Worm (Caenorhabditis elegans): ENCODE measurements around the gene tmed-1.

Gene tmed-1

DNA sequence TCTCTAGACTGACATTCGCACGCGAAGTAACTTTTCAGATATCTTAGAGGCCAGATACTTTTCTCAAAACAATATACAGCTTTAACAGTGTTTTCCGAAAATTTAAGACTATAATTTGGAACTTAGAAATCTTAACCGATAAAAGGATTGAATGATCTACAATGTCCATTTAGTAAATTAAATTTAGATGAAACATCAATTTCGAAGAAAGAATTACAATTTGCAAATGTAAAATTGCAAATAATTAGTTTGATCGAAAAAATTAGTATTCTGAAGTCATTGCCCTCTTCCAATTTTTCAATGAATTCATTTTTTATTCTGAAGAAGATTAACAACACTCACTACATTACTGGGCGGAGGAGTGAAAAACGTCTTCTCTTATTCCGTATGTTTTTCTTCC is 9.4 kb downstream of the tmed-1 start, which contains the start of gene bath-37:
TSS of gene bath-37 (plus strand) at position 301 of the 400 bp plus-strand sequence.
- TF ChIP-seq W03F9.2 (tag; optimal IDR thresholded peaks at IDR 0.05), result no peak
- TF ChIP-seq dao-5 (tag; optimal IDR thresholded peaks at IDR 0.05), result no peak
- no peak for TF ChIP-seq him-1 (tag; optimal IDR thresholded peaks at IDR 0.05)

DNA sequence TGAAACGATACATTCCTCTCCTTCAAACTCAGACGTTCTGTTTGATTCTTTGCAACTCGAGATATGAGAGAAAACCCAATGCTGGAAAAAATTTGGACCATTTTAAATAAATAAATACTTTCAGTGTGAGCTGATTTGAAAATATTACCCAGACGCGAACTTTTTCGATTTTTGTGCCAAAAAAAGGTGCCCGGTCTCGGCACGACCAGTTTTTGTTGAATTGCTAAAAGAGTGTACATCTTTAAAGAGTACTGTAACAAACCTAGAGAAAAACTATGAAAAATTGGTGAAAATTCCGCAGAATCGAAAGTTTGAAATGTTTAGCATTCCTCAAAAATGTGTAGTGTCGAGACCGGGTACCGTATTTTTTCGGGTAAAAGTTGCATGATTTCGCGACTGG is 16.7 kb downstream of the tmed-1 start, which contains the start of gene K08E4.8:
TSS of gene K08E4.8 (minus strand) at position 101 of the 400 bp plus-strand sequence.
- TF ChIP-seq W03F9.2 (tag; optimal IDR thresholded peaks at IDR 0.05) (no peak), dao-5 (tag; optimal IDR thresholded peaks at IDR 0.05) (no peak), him-1 (tag; optimal IDR thresholded peaks at IDR 0.05) (no peak)

DNA sequence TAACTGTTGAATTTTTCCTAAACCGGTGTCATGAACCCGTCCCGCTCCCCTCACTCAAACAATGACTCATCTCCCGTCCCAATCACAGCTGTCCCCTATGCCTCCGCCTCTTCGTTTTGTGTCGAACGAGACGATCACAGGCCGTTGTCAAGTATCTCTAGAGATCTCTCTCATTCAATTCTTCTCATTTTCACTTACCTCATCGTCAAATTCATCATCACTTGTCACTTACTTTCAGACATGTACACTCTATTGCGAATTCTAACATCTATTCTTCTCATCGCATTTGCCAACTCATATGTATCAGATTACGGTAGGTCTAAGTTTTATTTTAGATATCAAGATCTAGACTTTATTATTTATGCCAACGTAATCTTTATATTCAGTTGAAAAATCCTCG is 20.5 kb downstream of the tmed-1 start, which contains the start of gene K08E4.3:
TSS of gene K08E4.3 (plus strand) at position 235 of the 400 bp plus-strand sequence.
- TF ChIP-seq W03F9.2 (tag; optimal IDR thresholded peaks at IDR 0.05), result no peak
- no peak for TF ChIP-seq him-1 (tag; optimal IDR thresholded peaks at IDR 0.05)
- TF ChIP-seq dao-5 (tag; optimal IDR thresholded peaks at IDR 0.05), result no peak

DNA sequence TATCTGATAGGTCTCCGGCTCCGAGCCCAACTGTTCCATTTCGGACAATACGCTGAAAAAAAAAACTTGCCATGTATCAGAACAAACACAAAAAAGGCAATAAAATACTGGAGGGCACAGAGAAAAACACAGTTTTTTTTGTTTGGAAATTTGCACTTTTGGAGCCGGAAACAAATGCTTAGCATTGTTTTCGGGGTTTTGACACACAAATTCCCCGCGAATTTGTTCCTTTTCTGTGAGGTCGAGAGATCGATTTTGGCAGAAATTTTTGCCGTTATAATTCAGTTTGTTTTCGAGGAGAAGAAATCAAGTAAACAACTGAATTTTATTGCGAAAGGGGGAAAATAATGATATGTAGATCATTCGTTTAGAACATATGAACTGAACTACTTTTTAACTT is 21.4 kb downstream of the tmed-1 start, which contains the start of gene K08E4.2:
TSS of gene K08E4.2 (minus strand) at position 54 of the 400 bp plus-strand sequence.
- TF ChIP-seq him-1 (tag; optimal IDR thresholded peaks at IDR 0.05) (no peak), dao-5 (tag; optimal IDR thresholded peaks at IDR 0.05) (no peak), W03F9.2 (tag; optimal IDR thresholded peaks at IDR 0.05) (no peak)

DNA sequence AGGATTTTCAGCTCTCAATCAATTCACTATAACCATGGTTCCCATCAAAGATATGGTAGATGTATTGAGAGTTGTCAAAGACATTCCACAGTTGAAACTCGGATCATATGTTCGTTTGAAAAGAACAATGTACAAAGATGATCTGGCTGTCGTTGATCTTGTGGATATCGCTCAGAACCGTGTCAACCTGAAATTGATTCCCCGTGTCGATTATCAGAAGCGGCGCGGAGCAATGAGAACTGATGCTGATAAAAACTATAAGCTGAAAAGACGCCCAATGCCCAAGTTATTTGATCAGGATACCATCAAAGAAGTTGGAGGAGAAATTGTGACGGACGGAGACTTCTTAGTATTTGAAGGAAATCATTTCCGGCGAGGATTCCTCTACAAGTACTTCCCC is 25.5 kb downstream of the tmed-1 start:
- TF ChIP-seq W03F9.2 (tag; optimal IDR thresholded peaks at IDR 0.05) (no peak), him-1 (tag; optimal IDR thresholded peaks at IDR 0.05) (no peak), dao-5 (tag; optimal IDR thresholded peaks at IDR 0.05) (no peak)

DNA sequence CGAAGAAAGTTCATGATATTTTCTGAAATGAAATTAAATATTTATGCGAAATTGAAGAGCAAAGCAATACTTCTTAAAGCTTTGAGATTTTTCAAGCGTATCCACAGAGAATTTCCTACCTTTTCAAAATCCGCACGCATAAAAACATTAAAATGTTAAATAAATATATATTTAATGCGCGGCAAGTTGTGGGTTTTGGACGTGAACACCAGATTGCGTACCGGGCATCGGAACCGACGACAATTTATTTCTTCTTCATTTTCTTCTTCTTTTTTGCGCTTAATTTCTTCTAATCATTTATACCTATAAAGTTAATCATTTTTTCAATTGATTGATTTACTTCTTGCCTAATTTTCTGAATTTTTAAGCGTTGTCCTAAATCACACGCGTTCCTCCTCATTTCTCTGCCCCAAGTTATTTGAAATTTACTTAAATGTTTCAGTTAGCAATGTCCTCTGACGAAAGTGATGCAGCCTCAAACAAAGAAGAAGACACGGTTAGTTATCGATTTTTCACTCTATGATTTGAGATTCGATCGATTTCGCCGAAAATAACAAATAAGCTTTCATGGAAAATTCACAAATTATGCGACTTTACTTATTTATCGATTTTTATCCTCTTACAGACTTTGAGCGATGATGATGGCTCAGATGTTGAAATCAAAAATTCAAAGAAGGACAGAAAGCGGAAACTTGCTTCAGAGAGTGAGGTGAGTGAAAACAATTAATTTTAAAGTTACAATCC is 26.7 kb downstream of the tmed-1 start, which contains the start of the genes bre-5 and spt-5:
TSS of gene bre-5 (minus strand) at position 167 of the 744 bp plus-strand sequence.
TSS of gene spt-5 (plus strand) at position 443 of the 744 bp plus-strand sequence.
- peak; percentile 45 for TF ChIP-seq W03F9.2 (tag; optimal IDR thresholded peaks at IDR 0.05)
- TF ChIP-seq him-1 (tag; optimal IDR thresholded peaks at IDR 0.05), result no peak

DNA sequence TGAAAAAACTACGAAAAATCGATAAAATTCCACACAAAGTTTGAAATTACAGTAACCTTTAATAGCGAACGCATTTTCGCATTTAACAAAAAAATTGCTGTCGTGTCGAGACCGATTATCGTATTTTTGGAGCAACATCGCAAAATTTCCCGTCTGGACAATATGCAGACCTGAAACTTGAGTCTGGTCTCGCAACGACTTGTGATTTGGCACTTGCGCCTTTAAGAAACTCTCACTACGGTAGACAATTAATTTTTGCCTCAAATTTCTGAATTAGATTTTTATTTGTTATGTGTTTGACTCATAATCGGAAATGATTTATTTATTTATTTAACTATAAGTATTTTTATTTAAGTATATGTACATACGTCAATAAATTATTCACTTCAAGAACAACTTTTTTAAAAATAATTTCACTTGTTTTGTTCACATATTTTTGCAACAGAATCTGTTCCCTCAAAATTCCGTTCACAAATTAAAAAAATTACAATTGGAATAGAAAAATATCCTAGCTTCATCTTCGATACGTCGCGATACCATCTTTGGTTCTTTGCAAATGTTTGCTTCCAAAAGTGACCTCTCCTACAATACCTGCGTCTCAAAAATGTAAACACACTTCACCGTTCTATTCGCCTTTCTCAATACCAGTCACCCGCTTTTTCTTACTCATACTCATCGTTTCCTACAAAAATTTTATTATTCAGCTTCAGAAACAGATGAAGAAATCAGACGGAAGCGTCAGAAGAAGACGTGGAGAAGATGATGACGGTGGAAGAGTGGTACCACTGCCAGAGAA is 30.2 kb downstream of the tmed-1 start, which contains the start of gene T12G3.4:
TSS of gene T12G3.4 (plus strand) at position 705 of the 796 bp plus-strand sequence.
- TF ChIP-seq dao-5 (tag; optimal IDR thresholded peaks at IDR 0.05) (no peak), him-1 (tag; optimal IDR thresholded peaks at IDR 0.05) (no peak), W03F9.2 (tag; optimal IDR thresholded peaks at IDR 0.05) (no peak)

DNA sequence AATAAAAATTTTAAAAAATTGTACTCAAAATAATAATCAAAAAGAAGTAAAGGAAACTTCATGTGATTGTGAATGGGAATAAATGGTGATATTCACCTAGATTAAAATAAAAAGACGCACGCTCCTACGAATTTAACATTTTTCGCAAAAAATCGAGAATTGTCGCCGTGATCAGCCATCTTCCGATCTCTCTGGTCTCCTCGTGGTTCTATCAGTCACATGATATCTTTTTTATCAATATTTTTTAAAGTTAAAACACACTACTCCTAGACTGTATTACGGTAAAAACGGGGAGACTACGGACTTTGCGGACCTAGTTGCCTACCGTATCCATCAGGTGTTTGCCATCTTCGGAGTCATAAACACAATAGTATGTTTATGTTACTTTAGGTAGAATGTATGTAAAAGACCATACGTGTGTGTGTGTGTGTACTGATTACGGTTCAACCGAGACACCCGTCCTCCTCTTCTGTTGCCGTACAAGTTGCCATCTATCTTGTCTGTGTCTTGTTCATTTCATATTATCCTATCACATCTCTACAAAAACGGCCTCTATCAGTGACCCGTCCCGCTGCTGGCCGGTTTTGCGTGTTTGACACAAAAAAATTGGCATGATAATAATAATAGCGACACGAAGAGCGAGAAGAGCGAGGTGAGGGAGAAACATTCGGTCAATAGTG is 31.3 kb downstream of the tmed-1 start, which contains the start of gene T12G3.2:
TSS of gene T12G3.2 (minus strand) at position 444 of the 680 bp plus-strand sequence.
- no peak for TF ChIP-seq him-1 (tag; optimal IDR thresholded peaks at IDR 0.05)
- TF ChIP-seq W03F9.2 (tag; optimal IDR thresholded peaks at IDR 0.05), result no peak
- TF ChIP-seq dao-5 (tag; optimal IDR thresholded peaks at IDR 0.05), result no peak

DNA sequence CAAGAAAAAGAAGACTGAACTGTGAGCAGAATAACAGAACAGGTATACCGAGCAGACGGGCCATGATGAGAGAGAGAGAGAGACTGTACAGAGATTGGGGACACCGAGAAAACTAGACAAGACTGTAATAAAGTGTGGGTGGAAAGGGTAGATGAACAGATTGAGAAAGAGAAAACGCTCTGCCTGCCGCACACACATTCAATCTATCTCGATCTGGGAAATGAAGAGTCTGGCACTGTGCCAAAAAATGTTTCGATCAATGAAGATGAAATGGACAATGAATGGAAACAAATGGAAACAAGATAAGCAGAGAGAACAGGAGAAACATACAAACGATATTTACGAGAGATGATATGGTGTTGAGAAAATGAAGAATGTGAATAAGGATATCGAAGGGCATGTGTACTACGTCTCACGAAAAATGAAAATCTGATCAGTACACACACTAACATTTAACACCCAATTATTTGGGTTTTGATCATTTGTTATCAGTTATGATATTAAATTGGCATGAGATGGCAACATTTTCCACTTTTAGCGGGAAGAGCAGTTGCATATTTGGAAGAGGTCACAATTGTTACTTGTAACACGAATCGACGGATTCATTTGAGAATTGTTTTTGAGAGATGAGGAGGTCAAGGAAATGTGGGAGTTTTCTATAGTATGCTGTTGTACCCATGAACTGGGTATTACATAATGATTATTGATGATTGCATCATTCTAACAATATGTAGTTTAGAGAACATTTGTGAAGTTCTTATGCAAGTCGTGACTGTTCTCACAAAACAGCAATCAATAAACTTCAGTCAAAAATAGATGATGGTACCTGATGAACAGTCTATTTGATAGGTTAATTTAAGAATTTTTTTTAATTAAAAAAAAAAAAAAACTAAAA is 32.9 kb downstream of the tmed-1 start:
- no peak for TF ChIP-seq dao-5 (tag; optimal IDR thresholded peaks at IDR 0.05)
- TF ChIP-seq W03F9.2 (tag; optimal IDR thresholded peaks at IDR 0.05), result no peak
- TF ChIP-seq him-1 (tag; optimal IDR thresholded peaks at IDR 0.05), result no peak

DNA sequence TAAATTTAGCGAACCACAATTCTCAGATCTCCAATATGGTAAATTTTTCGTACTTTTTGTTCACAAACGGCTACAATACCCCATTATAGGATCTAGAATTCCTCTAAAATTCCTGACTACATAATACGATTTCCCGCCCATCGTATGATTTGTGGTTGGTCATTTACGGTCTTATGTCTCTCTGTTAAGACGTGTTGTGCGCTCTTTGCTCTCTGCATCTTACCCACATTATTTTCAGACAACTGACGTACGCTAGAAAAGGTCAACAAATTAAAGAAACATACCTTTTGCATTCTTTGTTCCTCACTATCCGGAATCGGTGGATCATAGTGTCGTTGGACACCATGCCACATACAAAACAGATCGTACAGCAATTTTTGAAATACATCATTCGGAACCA is 34.9 kb downstream of the tmed-1 start:
- TF ChIP-seq him-1 (tag; optimal IDR thresholded peaks at IDR 0.05), result no peak
- TF ChIP-seq W03F9.2 (tag; optimal IDR thresholded peaks at IDR 0.05), result no peak
- TF ChIP-seq dao-5 (tag; optimal IDR thresholded peaks at IDR 0.05), result no peak

DNA sequence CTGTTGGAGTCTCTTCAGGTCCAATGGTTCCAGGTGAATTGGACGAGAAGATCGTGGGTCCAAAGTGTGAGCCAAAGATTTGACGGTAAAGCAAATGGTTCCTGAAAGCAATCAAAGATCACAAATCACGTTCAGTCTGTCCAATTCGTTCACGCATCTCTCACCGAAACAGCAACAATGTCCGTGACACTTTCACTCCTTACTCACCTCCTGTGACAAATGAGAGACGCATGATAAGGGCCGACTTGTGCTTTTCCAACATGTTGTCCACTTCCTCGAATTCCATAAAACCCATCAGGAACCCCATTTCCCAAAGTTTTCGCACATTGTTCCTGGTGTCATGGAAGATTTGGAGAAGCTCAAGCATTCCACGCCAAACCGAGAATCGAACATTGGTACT is 37.5 kb downstream of the tmed-1 start:
- TF ChIP-seq W03F9.2 (tag; optimal IDR thresholded peaks at IDR 0.05) (no peak), dao-5 (tag; optimal IDR thresholded peaks at IDR 0.05) (no peak)

DNA sequence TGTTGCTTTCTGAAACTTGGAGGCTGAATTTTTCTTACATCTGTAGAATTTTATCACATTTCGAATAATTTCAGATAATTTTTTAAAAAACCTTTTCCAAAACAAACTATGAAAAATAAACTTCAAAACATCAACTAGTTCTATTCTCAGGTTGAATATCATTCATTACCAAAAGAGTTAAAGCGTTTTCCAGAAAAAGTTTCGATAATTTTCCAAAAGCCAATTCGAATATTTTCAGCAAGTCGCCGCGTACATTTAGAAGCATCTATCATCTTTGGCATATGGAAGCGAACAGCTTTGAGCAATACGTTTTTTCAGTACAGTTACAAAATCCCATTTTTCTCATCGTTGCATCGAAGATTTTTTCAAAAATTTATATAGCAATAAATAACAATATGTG is 41.0 kb downstream of the tmed-1 start:
- no peak for TF ChIP-seq him-1 (tag; optimal IDR thresholded peaks at IDR 0.05)
- TF ChIP-seq W03F9.2 (tag; optimal IDR thresholded peaks at IDR 0.05), result peak; percentile 39
- no peak for TF ChIP-seq dao-5 (tag; optimal IDR thresholded peaks at IDR 0.05)
